Worm (Caenorhabditis elegans) whole organism, L1 larva: ENCODE results near the gene asp-4.

Source experiments
- elt-3 ChIP-seq, 6 experiments: fragments of 150-350 bp in 1 of 6; sonication (generic microtip); optimal IDR thresholded peaks; 2 replicates each; lab custom pipeline; 2017 to 2018; ENCODE audit warnings: missing biosample characterization in 6 of 6, missing genetic modification characterization in 6 of 6, inconsistent platforms in 1 of 6
- hlh-17 ChIP-seq: fragments of 200-800 bp; sonication (Bioruptor generic); optimal IDR thresholded peaks from 2 replicates; lab custom pipeline; 2018; ENCODE audit warnings: missing genetic modification characterization, mild to moderate bottlenecking, missing compliant biosample characterization, moderate library complexity, borderline replicate concordance
- lsy-2 ChIP-seq, 2 experiments: fragments of 150-350 bp; optimal IDR thresholded peaks; 2 replicates each; lab custom pipeline; 2014; ENCODE audit warnings: missing biosample characterization in 2 of 2, missing genetic modification characterization in 2 of 2
- nhr-84 ChIP-seq: sonication (generic microtip); optimal IDR thresholded peaks from 2 replicates; lab custom pipeline; 2017; ENCODE audit warnings: missing biosample characterization, missing genetic modification characterization

DNA sequence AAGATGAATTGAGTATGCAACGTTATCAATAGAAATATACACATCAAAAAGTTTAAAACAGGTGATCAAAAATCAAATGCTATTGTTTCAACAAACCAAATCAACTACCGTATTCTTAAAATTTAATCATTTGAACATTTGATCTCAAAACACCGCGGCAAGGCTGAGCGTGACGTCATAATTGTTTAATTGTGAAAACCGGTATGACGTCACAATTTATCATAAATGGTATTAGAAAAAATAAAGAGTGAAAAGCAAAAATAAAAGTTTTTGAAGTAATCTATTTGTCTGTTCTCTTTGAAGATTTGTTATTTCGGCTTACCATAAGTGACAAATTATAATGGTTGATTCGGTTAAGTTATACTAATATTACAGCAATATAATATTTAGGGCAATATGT lies 6.5 kb upstream of the asp-4 start:
- TF ChIP-seq hlh-17 (GFP tag; lab: Kevin White, UChicago) (no peak), lsy-2 (tag; optimal IDR thresholded peaks at IDR 0.05; lab: Kevin White, UChicago) (no peak), elt-3 (tag; optimal IDR thresholded peaks at IDR 0.05; lab: Kevin White, UChicago) (no peak), nhr-84 (tag; lab: Kevin White, UChicago) (no peak)
